Fruit fly (Drosophila melanogaster): ENCODE data around the gene Cp19.

- TF ChIP-seq Sin3A (optimal IDR thresholded peaks at IDR 0.05) (no peak), h (optimal IDR thresholded peaks at IDR 0.05) (no peak), insv (optimal IDR thresholded peaks at IDR 0.05) (no peak), Myc (optimal IDR thresholded peaks at IDR 0.05) (no peak), ttk (optimal IDR thresholded peaks at IDR 0.05) (no peak)
Measured at dm6 chr3L:8765493-8765892, 35.8 kb downstream of the Cp19 start.

Measured in Kc167 (cell line).